Worm (Caenorhabditis elegans) whole organism, L3 larva: ENCODE measurements around the gene hlh-25.

Experiments used
- R02D3.7 ChIP-seq: fragments of 150-350 bp; optimal IDR thresholded peaks from 2 replicates; lab custom pipeline; 2014; ENCODE audit warnings: missing biosample characterization, missing genetic modification characterization
- ama-1 ChIP-seq: fragments of 150-350 bp; optimal IDR thresholded peaks from 2 replicates; lab custom pipeline; 2018
- ceh-9 ChIP-seq: sonication (generic microtip); optimal IDR thresholded peaks from 2 replicates; lab custom pipeline; 2018; ENCODE audit warnings: missing biosample characterization, missing genetic modification characterization
- elt-3 ChIP-seq, 3 experiments: fragments of 150-350 bp in 1 of 3; sonication (generic microtip) in 2 of 3; optimal IDR thresholded peaks; 2 replicates in 2 of 3; 4 replicates in 1 of 3; lab custom pipeline; 2014 to 2017; ENCODE audit warnings: missing biosample characterization in 3 of 3, missing genetic modification characterization in 3 of 3
- nhr-12 ChIP-seq: fragments of 150-350 bp; optimal IDR thresholded peaks from 2 replicates; lab custom pipeline; 2014; ENCODE audit warnings: missing biosample characterization, missing genetic modification characterization
- pha-4 ChIP-seq: fragments of 150-350 bp; optimal IDR thresholded peaks from 2 replicates; lab custom pipeline; 2014; ENCODE audit warnings: missing biosample characterization, missing genetic modification reagents, missing genetic modification characterization
- unc-62 ChIP-seq: fragments of 150-350 bp; sonication (generic microtip); optimal IDR thresholded peaks from 4 replicates; lab custom pipeline; 2014; ENCODE audit warnings: missing biosample characterization, missing genetic modification reagents, missing genetic modification characterization

DNA sequence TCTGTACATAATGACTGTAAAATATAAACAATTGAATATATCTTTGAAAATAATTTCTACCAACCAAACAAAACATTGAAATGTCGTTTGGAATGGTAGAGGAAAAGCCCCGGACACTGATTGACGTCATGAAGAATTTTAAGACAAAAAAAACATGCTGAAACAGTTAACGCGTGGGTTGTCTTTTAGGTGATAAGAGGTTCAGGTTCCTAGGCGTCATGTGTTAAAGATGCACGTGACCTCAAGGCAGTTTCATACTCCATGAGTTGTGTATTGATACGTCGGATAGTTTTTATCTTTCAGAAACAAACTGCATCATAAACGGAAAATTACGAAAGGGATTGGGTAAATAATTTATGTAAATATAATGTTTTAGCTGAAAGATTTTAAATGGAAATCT is 22.1 kb downstream of the hlh-25 start:
- TF ChIP-seq ama-1 (lab: Kevin White, UChicago) (no peak), ceh-9 (tag; lab: Kevin White, UChicago) (no peak), elt-3 (tag; optimal IDR thresholded peaks at IDR 0.05; lab: Kevin White, UChicago) (no peak), nhr-12 (tag; lab: Kevin White, UChicago) (no peak), R02D3.7 (tag; lab: Kevin White, UChicago) (no peak), pha-4 (no peak), unc-62 (GFP tag; lab: Kevin White, UChicago) (no peak)
